Fruit fly (Drosophila melanogaster): ENCODE data around the gene pigs.
A peak's percentile ranks its signal among the peaks of the same experiment; 100 is the strongest.

pigs gene

DNA sequence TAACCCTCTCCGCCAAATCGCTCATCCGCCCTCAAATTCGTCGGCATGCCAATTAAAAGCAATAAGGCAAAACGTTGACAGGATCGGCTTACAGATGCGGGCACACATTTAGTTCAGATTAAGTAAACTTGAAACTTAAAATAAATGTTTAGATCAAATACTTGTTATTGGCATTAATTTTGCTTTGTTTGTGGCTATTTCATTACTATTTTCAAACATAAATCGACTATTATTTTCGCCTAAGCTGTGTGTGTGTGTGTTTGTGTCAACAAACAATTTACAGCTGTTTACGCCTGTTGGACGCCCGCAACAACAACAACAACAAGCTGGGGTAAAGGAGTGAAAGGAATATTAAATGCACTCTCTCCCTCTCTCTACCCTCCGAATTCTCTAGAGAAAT, 1.3 kb downstream of the pigs start:
- TF ChIP-seq CG10348 (GFP tag; IDR thresholded peaks at IDR 0.05) (no peak), CG8301 (tag; optimal IDR thresholded peaks at IDR 0.05) (peak; percentile 35), CG12605 (GFP tag; IDR thresholded peaks at IDR 0.05) (peak; percentile 39; the same call in 1 of the 2 replicates), rn (GFP tag; IDR thresholded peaks at IDR 0.05) (no peak), D1 (tag; optimal IDR thresholded peaks at IDR 0.05) (no peak), CG13204 (GFP tag; optimal IDR thresholded peaks at IDR 0.05) (no peak), CG9948 (tag; optimal IDR thresholded peaks at IDR 0.05) (peak; percentile 52), CG14655 (GFP tag; optimal IDR thresholded peaks at IDR 0.05) (peak; percentile 21), EcR (GFP tag; optimal IDR thresholded peaks at IDR 0.05) (no peak), CG17806 (tag; optimal IDR thresholded peaks at IDR 0.05) (peak; percentile 42), CG8159 (tag; optimal IDR thresholded peaks at IDR 0.05) (peak; percentile 54), Snoo (tag; optimal IDR thresholded peaks at IDR 0.05) (peak; percentile 19), CG32121 (GFP tag; IDR thresholded peaks at IDR 0.05) (0 out of 2 replicates have a peak, but pooled peaks have one; percentile 25), Pif1B (GFP tag; optimal IDR thresholded peaks at IDR 0.05) (no peak), Pif1A (GFP tag; optimal IDR thresholded peaks at IDR 0.05) (no peak), Ets98B (GFP tag; IDR thresholded peaks at IDR 0.05) (no peak), CG15710 (tag; optimal IDR thresholded peaks at IDR 0.05) (peak; percentile 39), CG4496 (GFP tag; IDR thresholded peaks at IDR 0.05) (peak; percentile 78), CG34367 (tag; optimal IDR thresholded peaks at IDR 0.05) (peak; percentile 34), fd96Ca (GFP tag; IDR thresholded peaks at IDR 0.05) (peak; percentile 35; the same call in 1 of the 3 replicates), gl (tag; optimal IDR thresholded peaks at IDR 0.05) (no peak)

DNA sequence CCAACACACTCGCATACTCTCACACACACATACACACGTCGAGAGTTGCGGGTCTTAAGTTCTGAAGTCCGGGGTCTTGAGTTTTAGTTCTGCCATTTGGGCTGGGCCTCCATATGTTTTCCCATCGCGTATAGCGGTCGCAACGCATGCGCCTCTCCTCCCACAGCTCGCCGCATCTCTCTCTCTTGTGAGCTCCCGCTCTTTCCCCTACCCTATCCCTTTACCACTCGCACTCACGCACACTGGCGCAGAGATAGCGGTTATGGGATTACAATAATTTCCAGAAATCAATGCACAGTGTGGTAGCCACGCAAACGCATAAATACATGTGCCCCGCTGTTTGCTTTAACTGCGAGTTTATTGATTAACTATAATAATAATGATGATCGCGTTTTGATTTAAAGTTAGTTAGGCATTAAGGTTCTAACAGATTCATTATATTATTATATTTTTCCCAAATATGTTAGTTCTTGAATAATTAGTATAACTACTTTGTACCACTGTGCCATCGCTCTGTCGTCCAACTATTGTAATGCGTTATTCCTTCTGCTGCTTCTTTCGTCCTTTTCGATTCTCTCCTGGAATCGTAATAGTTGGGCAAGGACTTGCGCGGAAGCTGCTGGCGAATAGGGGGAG, 1.9 kb downstream of the pigs start:
- TF ChIP-seq CG13204 (GFP tag; optimal IDR thresholded peaks at IDR 0.05) (peak; percentile 69), CG15710 (tag; optimal IDR thresholded peaks at IDR 0.05) (peak; percentile 91), CG32121 (GFP tag; IDR thresholded peaks at IDR 0.05) (peak; percentile 83), CG8301 (tag; optimal IDR thresholded peaks at IDR 0.05) (peak; percentile 88), Pif1B (GFP tag; optimal IDR thresholded peaks at IDR 0.05) (peak; percentile 91), Pif1A (GFP tag; optimal IDR thresholded peaks at IDR 0.05) (peak; percentile 93), CG14655 (GFP tag; optimal IDR thresholded peaks at IDR 0.05) (peak; percentile 92), Snoo (tag; optimal IDR thresholded peaks at IDR 0.05) (peak; percentile 84), rn (GFP tag; IDR thresholded peaks at IDR 0.05) (peak; percentile 59; the same call in 1 of the 2 replicates), Ets98B (GFP tag; IDR thresholded peaks at IDR 0.05) (peak; percentile 75), gl (tag; optimal IDR thresholded peaks at IDR 0.05) (peak; percentile 84), CG12605 (GFP tag; IDR thresholded peaks at IDR 0.05) (peak; percentile 72; the same call in 1 of the 2 replicates), CG8159 (tag; optimal IDR thresholded peaks at IDR 0.05) (peak; percentile 93), fd96Ca (GFP tag; IDR thresholded peaks at IDR 0.05) (peak; percentile 88), CG17806 (tag; optimal IDR thresholded peaks at IDR 0.05) (peak; percentile 91), CG9948 (tag; optimal IDR thresholded peaks at IDR 0.05) (peak; percentile 91), EcR (GFP tag; optimal IDR thresholded peaks at IDR 0.05) (no peak), D1 (tag; optimal IDR thresholded peaks at IDR 0.05) (peak; percentile 71), CG34367 (tag; optimal IDR thresholded peaks at IDR 0.05) (peak; percentile 88), CG10348 (GFP tag; IDR thresholded peaks at IDR 0.05) (0 out of 2 replicates have a peak, but pooled peaks have one; percentile 38), CG4496 (GFP tag; IDR thresholded peaks at IDR 0.05) (peak; percentile 90)

DNA sequence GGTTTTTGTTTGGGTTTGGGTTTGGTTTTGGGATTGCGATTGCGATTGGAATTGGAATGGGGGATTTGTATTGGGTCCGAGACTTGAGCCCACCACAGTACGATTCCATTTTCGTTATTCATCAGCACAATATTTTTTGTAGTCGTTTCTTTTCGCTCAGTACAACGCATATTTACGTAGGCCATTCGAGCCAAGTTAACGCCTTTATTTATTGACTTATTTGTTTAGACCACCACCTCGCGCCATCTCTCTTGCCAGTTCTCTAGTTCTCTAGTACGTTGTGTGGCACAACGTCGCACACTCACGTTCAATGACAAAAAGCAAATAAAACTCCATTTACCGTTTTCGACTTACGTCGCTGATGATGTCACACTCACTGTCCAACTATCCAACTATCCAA, 4.8 kb downstream of the pigs start:
- no peak for TF ChIP-seq CG8159 (tag; optimal IDR thresholded peaks at IDR 0.05)

DNA sequence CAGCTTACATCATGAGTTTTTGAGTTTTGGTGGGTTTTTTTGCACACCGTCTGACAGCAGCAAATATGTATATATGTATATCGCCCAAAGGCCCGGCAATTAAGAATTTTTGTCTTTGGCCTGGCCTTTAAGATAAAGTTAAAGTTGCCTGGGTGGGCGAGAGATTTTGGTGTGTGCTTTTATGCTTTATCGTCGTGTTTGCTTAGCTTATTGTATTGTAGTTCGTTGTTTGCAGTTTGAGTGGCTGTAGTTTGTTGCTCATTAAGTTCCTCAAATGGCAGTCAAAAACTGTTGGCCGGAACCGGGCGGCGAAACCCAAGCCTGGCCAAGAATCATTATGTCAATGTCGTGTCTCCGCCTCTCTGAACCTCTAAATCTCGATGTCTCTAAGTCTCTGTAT, 12.0 kb downstream of the pigs start:
- TF ChIP-seq Snoo (tag; optimal IDR thresholded peaks at IDR 0.05): no peak
- TF ChIP-seq Pif1B (GFP tag; optimal IDR thresholded peaks at IDR 0.05): no peak
- TF ChIP-seq CG10348 (GFP tag; IDR thresholded peaks at IDR 0.05): no peak
- no peak for TF ChIP-seq CG8159 (tag; optimal IDR thresholded peaks at IDR 0.05)
- no peak for TF ChIP-seq rn (GFP tag; IDR thresholded peaks at IDR 0.05)
- no peak for TF ChIP-seq CG14655 (GFP tag; optimal IDR thresholded peaks at IDR 0.05)
- TF ChIP-seq gl (tag; optimal IDR thresholded peaks at IDR 0.05): no peak

DNA sequence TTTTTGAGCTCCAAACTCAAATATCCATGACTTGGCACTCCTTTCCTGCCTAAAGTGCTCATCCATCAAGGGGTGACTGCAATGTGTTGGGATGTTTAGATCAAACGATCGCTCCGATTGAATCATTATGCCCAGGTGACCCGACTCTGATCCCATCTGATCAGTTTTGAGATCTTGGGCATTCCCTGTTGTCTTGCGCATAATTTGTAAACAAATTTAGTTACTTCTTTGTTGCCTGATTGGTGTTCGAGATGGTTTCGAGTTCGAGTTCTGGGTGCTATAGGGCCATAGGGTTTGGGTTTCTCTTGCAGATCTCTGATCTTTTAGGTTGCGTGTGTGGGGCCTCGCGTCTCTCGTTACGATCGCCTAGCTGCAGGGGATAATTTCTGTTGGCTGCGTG, 12.6 kb downstream of the pigs start:
- no peak for TF ChIP-seq CG8159 (tag; optimal IDR thresholded peaks at IDR 0.05)
- no peak for TF ChIP-seq CG4496 (GFP tag; IDR thresholded peaks at IDR 0.05)
- no peak for TF ChIP-seq Ets98B (GFP tag; IDR thresholded peaks at IDR 0.05)
- no peak for TF ChIP-seq rn (GFP tag; IDR thresholded peaks at IDR 0.05)

DNA sequence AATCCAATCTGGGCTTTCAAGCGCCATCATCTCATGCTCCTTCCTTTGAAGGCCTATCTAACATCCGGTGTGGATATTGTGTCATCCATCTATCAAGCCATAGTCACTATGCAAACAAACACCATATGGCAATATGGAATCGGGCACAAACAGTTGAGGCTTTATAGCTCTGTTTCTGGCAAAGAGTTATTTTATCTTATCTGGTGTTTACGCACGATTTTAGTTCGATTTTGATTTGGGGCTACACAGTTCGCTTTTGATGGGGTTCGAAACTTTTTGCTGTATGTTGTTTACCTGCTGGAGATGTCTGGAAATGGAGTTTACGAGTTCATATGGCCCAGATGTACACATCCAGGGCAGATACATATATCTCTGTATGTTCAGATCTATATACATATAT, 13.7 kb downstream of the pigs start:
- TF ChIP-seq gl (tag; optimal IDR thresholded peaks at IDR 0.05): no peak
- TF ChIP-seq CG14655 (GFP tag; optimal IDR thresholded peaks at IDR 0.05): no peak
- TF ChIP-seq CG15710 (tag; optimal IDR thresholded peaks at IDR 0.05): no peak
- TF ChIP-seq Ets98B (GFP tag; IDR thresholded peaks at IDR 0.05): no peak
- TF ChIP-seq CG32121 (GFP tag; IDR thresholded peaks at IDR 0.05): no peak
- no peak for TF ChIP-seq D1 (tag; optimal IDR thresholded peaks at IDR 0.05)
- TF ChIP-seq Pif1B (GFP tag; optimal IDR thresholded peaks at IDR 0.05): no peak
- TF ChIP-seq CG10348 (GFP tag; IDR thresholded peaks at IDR 0.05): no peak
- no peak for TF ChIP-seq CG13204 (GFP tag; optimal IDR thresholded peaks at IDR 0.05)
- no peak for TF ChIP-seq CG17806 (tag; optimal IDR thresholded peaks at IDR 0.05)
- no peak for TF ChIP-seq CG4496 (GFP tag; IDR thresholded peaks at IDR 0.05)
- TF ChIP-seq Pif1A (GFP tag; optimal IDR thresholded peaks at IDR 0.05): no peak
- no peak for TF ChIP-seq CG9948 (tag; optimal IDR thresholded peaks at IDR 0.05)
